Worm (Caenorhabditis elegans) whole organism, midembryonic: Measurements from ENCODE around the gene T02B11.8.

Source experiments
- T22C8.4 ChIP-seq: fragments of 200-800 bp; sonication (Bioruptor generic); IDR thresholded peaks from 2 replicates; pipeline ENCODE4 v1.3.6; 2022; ENCODE audit warnings: missing genetic modification characterization, missing compliant biosample characterization
- cog-1 ChIP-seq: sonication (generic microtip); optimal IDR thresholded peaks from 2 replicates; lab custom pipeline; 2016; ENCODE audit warnings: missing genetic modification characterization, missing compliant biosample characterization
- flt-1 ChIP-seq: fragments of 200-800 bp; sonication (Bioruptor generic); IDR thresholded peaks from 2 replicates; pipeline ENCODE4 v1.3.6; 2022; ENCODE audit warnings: missing genetic modification characterization, missing compliant biosample characterization
- klf-2 ChIP-seq: fragments of 200-800 bp; sonication (Bioruptor generic); conservative IDR thresholded peaks from 2 replicates; pipeline ENCODE4 v1.3.6; 2022; ENCODE audit warnings: missing genetic modification reagents, missing genetic modification characterization, missing compliant biosample characterization
- med-1 ChIP-seq: sonication (generic microtip); optimal IDR thresholded peaks from 2 replicates; lab custom pipeline; 2017; ENCODE audit warnings: missing genetic modification characterization, mild to moderate bottlenecking, missing compliant biosample characterization, antibody characterized with exemption, missing genetic modification reagents; ENCODE audit not compliant: insufficient read depth
- ref-1 ChIP-seq: fragments of 200-800 bp; sonication (Bioruptor generic); conservative IDR thresholded peaks from 2 replicates; pipeline ENCODE4 v1.3.6; 2022; ENCODE audit warnings: missing genetic modification reagents, missing genetic modification characterization, missing compliant biosample characterization
- tab-1 ChIP-seq: fragments of 200-800 bp; sonication (Bioruptor generic); IDR thresholded peaks from 2 replicates; pipeline ENCODE4 v1.3.6; 2022; ENCODE audit warnings: missing genetic modification characterization, missing compliant biosample characterization
- ztf-23 ChIP-seq: fragments of 200-800 bp; sonication (Bioruptor generic); IDR thresholded peaks from 2 replicates; pipeline ENCODE4 v1.3.6; 2022; ENCODE audit warnings: missing genetic modification reagents, missing genetic modification characterization, missing compliant biosample characterization
- ztf-29 ChIP-seq: fragments of 200-800 bp; sonication (Bioruptor generic); IDR thresholded peaks from 2 replicates; pipeline ENCODE4 v1.3.6; 2022; ENCODE audit warnings: missing genetic modification reagents, missing genetic modification characterization, missing compliant biosample characterization

DNA sequence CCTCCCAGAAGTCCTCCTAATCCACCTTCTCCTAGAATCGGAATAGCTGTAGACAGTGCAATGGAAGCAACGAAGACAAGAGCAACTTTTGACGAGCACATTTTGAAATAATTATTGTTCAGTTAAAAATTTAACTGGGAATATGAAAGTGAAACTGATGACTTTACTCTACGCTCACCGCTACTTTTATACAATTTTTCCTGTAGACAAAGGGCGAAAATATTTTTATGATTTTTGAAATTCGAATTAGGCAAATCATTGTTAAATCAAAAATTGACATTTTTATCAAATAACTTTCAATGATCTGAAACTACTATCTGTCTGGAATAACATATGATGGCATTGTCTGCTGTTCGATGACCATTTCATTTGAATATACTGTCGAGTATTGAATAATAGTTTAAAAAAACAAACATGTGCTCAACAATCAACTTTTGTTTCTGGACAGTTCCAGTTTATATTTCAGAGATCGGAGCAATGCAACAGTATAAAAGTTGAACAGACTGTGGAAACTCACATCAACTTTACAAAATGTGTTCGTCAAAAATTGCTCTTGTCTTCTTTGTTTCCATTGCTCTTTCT, 15.1 kb upstream of the T02B11.8 start, which contains the start of the genes srlf-23 and srlf-20:
- TF ChIP-seq flt-1 (GFP tag; lab: Robert Waterston, UW) (no peak), T22C8.4 (no peak), ztf-29 (GFP tag; lab: Robert Waterston, UW) (no peak), tab-1 (GFP tag; lab: Robert Waterston, UW) (no peak), cog-1 (tag; lab: Kevin White, UChicago) (no peak), klf-2 (GFP tag; lab: Robert Waterston, UW) (no peak), ref-1 (GFP tag; lab: Robert Waterston, UW) (no peak), ztf-23 (GFP tag; lab: Robert Waterston, UW) (no peak), med-1 (GFP tag; lab: Kevin White, UChicago) (no peak)
